Fruit fly (Drosophila melanogaster) whole organism, embryonic: Measurements from ENCODE around the gene CG5262.

Experiments used
- Adf1 ChIP-seq: fragments of 200-800 bp; sonication (Bioruptor generic); IDR thresholded peaks from 2 replicates; pipeline ENCODE4 v1.3.6; 2022; ENCODE audit warnings: missing biosample characterization, missing genetic modification characterization
- Aef1 ChIP-seq: fragments of 200-800 bp; sonication (Bioruptor generic); IDR thresholded peaks from 3 replicates; pipeline ENCODE4 v1.3.6; 2022; ENCODE audit warnings: missing biosample characterization, missing genetic modification characterization
- Atf3 ChIP-seq: fragments of 200-800 bp; sonication (Bioruptor generic); optimal IDR thresholded peaks from 3 replicates; lab custom pipeline; 2016; ENCODE audit warnings: missing biosample characterization, missing genetic modification characterization
- B-H1 ChIP-seq: fragments of 200-800 bp; sonication (Bioruptor generic); IDR thresholded peaks from 3 replicates; pipeline ENCODE4 v1.3.6; 2022; ENCODE audit warnings: missing biosample characterization, missing genetic modification characterization
- CG10543 ChIP-seq: fragments of 200-800 bp; sonication (Bioruptor generic); optimal IDR thresholded peaks from 3 replicates; lab custom pipeline; 2017; ENCODE audit warnings: missing biosample characterization, mild to moderate bottlenecking, missing genetic modification characterization, moderate library complexity
- CG10565 ChIP-seq: fragments of 200-800 bp; sonication (Bioruptor generic); optimal IDR thresholded peaks from 3 replicates; lab custom pipeline; 2016; ENCODE audit warnings: missing biosample characterization, mild to moderate bottlenecking, missing genetic modification characterization
- CG10654 ChIP-seq: fragments of 200-800 bp; sonication (Bioruptor generic); optimal IDR thresholded peaks from 2 replicates; lab custom pipeline; 2016; ENCODE audit warnings: missing biosample characterization, missing genetic modification characterization
- CG11247 ChIP-seq: fragments of 200-800 bp; sonication (Bioruptor generic); IDR thresholded peaks from 2 replicates; pipeline ENCODE4 v1.3.6; 2022; ENCODE audit warnings: missing biosample characterization, missing genetic modification characterization
- CG11504 ChIP-seq: fragments of 200-800 bp; sonication (Bioruptor generic); optimal IDR thresholded peaks from 3 replicates; lab custom pipeline; 2019; ENCODE audit warnings: missing biosample characterization, mild to moderate bottlenecking, missing genetic modification characterization, moderate library complexity
- CG1233 ChIP-seq: fragments of 200-800 bp; sonication (Bioruptor generic); optimal IDR thresholded peaks from 4 replicates; lab custom pipeline; 2018; ENCODE audit warnings: missing biosample characterization, mild to moderate bottlenecking, missing genetic modification characterization
- CG12769 ChIP-seq: fragments of 200-800 bp; sonication (Bioruptor generic); optimal IDR thresholded peaks from 2 replicates; lab custom pipeline; 2019; ENCODE audit warnings: missing biosample characterization, mild to moderate bottlenecking, missing genetic modification characterization, moderate library complexity
- CG12942 ChIP-seq: fragments of 200-800 bp; sonication (Bioruptor generic); optimal IDR thresholded peaks from 3 replicates; lab custom pipeline; 2016; ENCODE audit warnings: missing biosample characterization, missing genetic modification characterization
- CG14860 ChIP-seq: fragments of 200-800 bp; sonication (Bioruptor generic); IDR thresholded peaks from 3 replicates; pipeline ENCODE4 v1.3.6; 2022; ENCODE audit warnings: missing biosample characterization, missing genetic modification characterization; ENCODE audit not compliant: partially characterized antibody
- CG15696 ChIP-seq: fragments of 200-800 bp; sonication (Bioruptor generic); optimal IDR thresholded peaks from 2 replicates; lab custom pipeline; 2019; ENCODE audit warnings: missing biosample characterization, mild to moderate bottlenecking, missing genetic modification characterization, moderate library complexity
- CG1603 ChIP-seq: fragments of 200-800 bp; sonication (Bioruptor generic); optimal IDR thresholded peaks from 2 replicates; lab custom pipeline; 2019; ENCODE audit warnings: missing biosample characterization, mild to moderate bottlenecking, missing genetic modification characterization, moderate library complexity
- CG34422 ChIP-seq: fragments of 200-800 bp; sonication (Bioruptor generic); IDR thresholded peaks from 3 replicates; pipeline ENCODE4 v1.3.6; 2022; ENCODE audit warnings: missing biosample characterization, missing genetic modification characterization
- CG4328 ChIP-seq: fragments of 200-800 bp; sonication (Bioruptor generic); optimal IDR thresholded peaks from 3 replicates; lab custom pipeline; 2017; ENCODE audit warnings: missing biosample characterization, missing genetic modification reagents, missing genetic modification characterization
- CG43689 ChIP-seq: fragments of 200-800 bp; sonication (Bioruptor generic); IDR thresholded peaks from 2 replicates; pipeline ENCODE4 v1.3.6; 2022; ENCODE audit warnings: missing biosample characterization, missing genetic modification characterization
- CG4617 ChIP-seq: fragments of 200-800 bp; sonication (Bioruptor generic); optimal IDR thresholded peaks from 3 replicates; lab custom pipeline; 2016; ENCODE audit warnings: missing biosample characterization, missing genetic modification characterization, borderline replicate concordance
- CG6175 ChIP-seq: fragments of 200-800 bp; sonication (Bioruptor generic); IDR thresholded peaks from 3 replicates; pipeline ENCODE4 v1.3.6; 2022; ENCODE audit warnings: missing biosample characterization, missing genetic modification characterization
- CG7372 ChIP-seq: fragments of 200-800 bp; sonication (Bioruptor generic); IDR thresholded peaks from 2 replicates; pipeline ENCODE4 v1.3.6; 2022; ENCODE audit warnings: missing biosample characterization, missing genetic modification characterization
- CG7556 ChIP-seq: fragments of 200-800 bp; sonication (Bioruptor generic); optimal IDR thresholded peaks from 2 replicates; lab custom pipeline; 2017; ENCODE audit warnings: missing biosample characterization, mild to moderate bottlenecking, missing genetic modification characterization
- CG7987 ChIP-seq: fragments of 200-800 bp; sonication (Bioruptor generic); optimal IDR thresholded peaks from 2 replicates; lab custom pipeline; 2018; ENCODE audit warnings: missing biosample characterization, mild to moderate bottlenecking, missing genetic modification characterization, moderate library complexity
- CG8089 ChIP-seq: fragments of 200-800 bp; sonication (Bioruptor generic); optimal IDR thresholded peaks from 3 replicates; lab custom pipeline; 2016; ENCODE audit warnings: missing biosample characterization, missing genetic modification characterization
- CG8359 ChIP-seq: fragments of 200-800 bp; sonication (Bioruptor generic); optimal IDR thresholded peaks from 2 replicates; lab custom pipeline; 2017; ENCODE audit warnings: missing biosample characterization, mild to moderate bottlenecking, missing genetic modification characterization, borderline replicate concordance
- D19A ChIP-seq: fragments of 200-800 bp; optimal IDR thresholded peaks from 3 replicates; lab custom pipeline; 2019; ENCODE audit warnings: missing biosample characterization, mild to moderate bottlenecking, missing genetic modification characterization, moderate library complexity
- Dek ChIP-seq: fragments of 200-800 bp; sonication (Bioruptor generic); optimal IDR thresholded peaks from 3 replicates; lab custom pipeline; 2019; ENCODE audit warnings: missing biosample characterization, mild to moderate bottlenecking, missing genetic modification characterization, moderate library complexity
- GATAe ChIP-seq: fragments of 200-800 bp; sonication (Bioruptor generic); conservative IDR thresholded peaks from 2 replicates; pipeline ENCODE4 v1.3.6; 2022; ENCODE audit warnings: missing biosample characterization, missing genetic modification characterization
- Hr39 ChIP-seq: fragments of >200 bp; optimal IDR thresholded peaks from 2 replicates; lab custom pipeline; 2017
- MBD-R2 ChIP-seq: fragments of 200-800 bp; sonication (Bioruptor generic); IDR thresholded peaks from 2 replicates; pipeline ENCODE4 v1.3.6; 2022; ENCODE audit warnings: missing biosample characterization, missing genetic modification characterization
- Neu2 ChIP-seq: fragments of 200-800 bp; sonication (Bioruptor generic); optimal IDR thresholded peaks from 3 replicates; lab custom pipeline; 2016; ENCODE audit warnings: missing biosample characterization, missing genetic modification characterization, borderline replicate concordance
- Pdp1 ChIP-seq, 2 experiments: fragments of 200-800 bp; sonication (Bioruptor generic); optimal IDR thresholded peaks; 3 replicates each; lab custom pipeline; 2016; ENCODE audit warnings: missing biosample characterization in 2 of 2, missing genetic modification characterization in 2 of 2, mild to moderate bottlenecking in 1 of 2, moderate library complexity in 1 of 2
- Ptx1 ChIP-seq: fragments of 200-800 bp; sonication (Bioruptor generic); IDR thresholded peaks from 2 replicates; pipeline ENCODE4 v1.3.6; 2022; ENCODE audit warnings: missing biosample characterization, missing genetic modification characterization
- Rfx ChIP-seq: fragments of 200-800 bp; sonication (Bioruptor generic); IDR thresholded peaks from 2 replicates; pipeline ENCODE4 v1.3.6; 2022; ENCODE audit warnings: missing biosample characterization, missing genetic modification characterization
- aop ChIP-seq: fragments of 200-800 bp; sonication (Bioruptor generic); IDR thresholded peaks from 2 replicates; pipeline ENCODE4 v1.3.6; 2022; ENCODE audit warnings: missing biosample characterization, missing genetic modification characterization
- cato ChIP-seq: fragments of 200-800 bp; sonication (Bioruptor generic); optimal IDR thresholded peaks from 2 replicates; lab custom pipeline; 2016; ENCODE audit warnings: missing biosample characterization, missing genetic modification characterization, borderline replicate concordance
- chinmo ChIP-seq: fragments of 200-800 bp; sonication (Bioruptor generic); IDR thresholded peaks from 4 replicates; pipeline ENCODE4 v1.3.6; 2022; ENCODE audit warnings: missing biosample characterization, missing genetic modification characterization; ENCODE audit not compliant: partially characterized antibody
- crol ChIP-seq: fragments of 200-800 bp; sonication (Bioruptor generic); IDR thresholded peaks from 2 replicates; pipeline ENCODE4 v1.3.6; 2022; ENCODE audit warnings: missing biosample characterization, missing genetic modification characterization
- cwo ChIP-seq: fragments of 200-800 bp; sonication (Bioruptor generic); optimal IDR thresholded peaks from 3 replicates; lab custom pipeline; 2017; ENCODE audit warnings: missing biosample characterization, missing genetic modification characterization, mild to moderate bottlenecking, moderate library complexity, missing genetic modification reagents
- dati ChIP-seq: fragments of 200-800 bp; sonication (Bioruptor generic); IDR thresholded peaks from 2 replicates; pipeline ENCODE4 v1.3.6; 2022; ENCODE audit warnings: missing biosample characterization, missing genetic modification characterization
- disco-r ChIP-seq: fragments of 200-800 bp; sonication (Bioruptor generic); optimal IDR thresholded peaks from 2 replicates; lab custom pipeline; 2016; ENCODE audit warnings: missing biosample characterization, missing genetic modification characterization
- dm ChIP-seq: fragments of 200-800 bp; sonication (Bioruptor generic); optimal IDR thresholded peaks from 3 replicates; lab custom pipeline; 2016; ENCODE audit warnings: missing biosample characterization, missing genetic modification characterization
- gem ChIP-seq: fragments of 200-800 bp; sonication (Bioruptor generic); optimal IDR thresholded peaks from 2 replicates; lab custom pipeline; 2019; ENCODE audit warnings: missing biosample characterization, mild to moderate bottlenecking, missing genetic modification characterization, moderate library complexity
- gro ChIP-seq: fragments of 200-800 bp; sonication (Bioruptor generic); optimal IDR thresholded peaks from 2 replicates; lab custom pipeline; 2016; ENCODE audit warnings: missing biosample characterization, missing genetic modification characterization
- knrl ChIP-seq: fragments of 200-800 bp; sonication (Bioruptor generic); IDR thresholded peaks from 3 replicates; pipeline ENCODE4 v1.3.6; 2022; ENCODE audit warnings: missing biosample characterization, missing genetic modification characterization; ENCODE audit not compliant: partially characterized antibody
- mirr ChIP-seq: fragments of 200-800 bp; sonication (Bioruptor generic); optimal IDR thresholded peaks from 3 replicates; lab custom pipeline; 2018; ENCODE audit warnings: missing biosample characterization, mild to moderate bottlenecking, missing genetic modification characterization
- nau ChIP-seq: fragments of 200-800 bp; sonication (Bioruptor generic); optimal IDR thresholded peaks from 3 replicates; lab custom pipeline; 2017; ENCODE audit warnings: missing biosample characterization, mild to moderate bottlenecking, missing genetic modification characterization, missing genetic modification reagents
- rib ChIP-seq: fragments of 200-800 bp; sonication (Bioruptor generic); IDR thresholded peaks from 2 replicates; pipeline ENCODE4 v1.3.6; 2022; ENCODE audit warnings: missing biosample characterization, missing genetic modification characterization
- sd ChIP-seq: fragments of 200-800 bp; sonication (Bioruptor generic); optimal IDR thresholded peaks from 3 replicates; lab custom pipeline; 2018; ENCODE audit warnings: missing biosample characterization, mild to moderate bottlenecking, missing genetic modification characterization, moderate library complexity
- sr ChIP-seq: fragments of 200-800 bp; sonication (Bioruptor generic); IDR thresholded peaks from 3 replicates; pipeline ENCODE4 v1.3.6; 2022; ENCODE audit warnings: missing biosample characterization, missing genetic modification characterization
- yki ChIP-seq: fragments of >200 bp; optimal IDR thresholded peaks from 3 replicates; lab custom pipeline; 2018

CG5262 gene

DNA sequence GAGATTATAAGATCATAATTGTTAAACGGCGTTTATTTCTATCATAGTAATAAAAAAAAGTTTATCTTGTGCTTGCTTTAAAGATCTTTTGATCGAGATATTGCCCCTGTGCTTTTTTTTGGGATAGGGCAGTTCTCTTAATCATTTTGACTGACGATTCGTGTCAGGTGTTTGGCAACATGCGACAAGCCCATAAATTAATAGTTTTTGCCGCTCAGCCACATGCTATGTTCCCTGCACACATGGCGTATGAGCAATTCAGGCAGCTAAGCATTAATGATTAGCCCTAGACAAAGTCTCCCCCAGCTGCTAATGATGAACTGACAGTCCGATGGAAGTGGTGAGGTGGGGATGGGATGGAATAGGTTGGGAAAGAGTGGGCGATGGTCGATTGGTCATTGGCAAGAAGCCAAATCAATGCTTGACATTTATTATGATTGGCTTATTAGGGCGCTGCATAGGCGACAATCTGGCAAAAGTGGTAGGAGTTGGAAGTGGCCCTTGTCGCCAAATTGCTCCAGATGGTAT, 10.7 kb upstream of the CG5262 start:
- TF ChIP-seq disco-r (no peak), CG11504 (tag; lab: Kevin White, UChicago) (no peak), CG34422 (no peak), mirr (GFP tag; lab: Kevin White, UChicago) (peak; percentile 53), CG15696 (tag; lab: Kevin White, UChicago) (no peak), CG8359 (no peak), CG1233 (no peak), cwo (GFP tag; lab: Kevin White, UChicago) (peak; percentile 17), aop (GFP tag; lab: Robert Waterston, UW) (no peak), Neu2 (GFP tag; lab: Kevin White, UChicago) (no peak), Atf3 (GFP tag; lab: Kevin White, UChicago) (no peak), CG7556 (no peak), CG4328 (GFP tag; lab: Kevin White, UChicago) (peak; percentile 44), CG7987 (GFP tag; lab: Kevin White, UChicago) (no peak), dati (GFP tag; lab: Robert Waterston, UW) (no peak), dm (GFP tag; lab: Kevin White, UChicago) (no peak), CG14860 (GFP tag; lab: Robert Waterston, UW) (no peak), CG43689 (GFP tag; lab: Robert Waterston, UW) (no peak), Ptx1 (GFP tag; lab: Robert Waterston, UW) (0 out of 2 replicates have a peak, but pooled peaks have one; percentile 5), sr (GFP tag; lab: Robert Waterston, UW) (peak; percentile 98), D19A (no peak), MBD-R2 (GFP tag; lab: Robert Waterston, UW) (no peak), Pdp1 (GFP tag; optimal IDR thresholded peaks at IDR 0.05; lab: Kevin White, UChicago) (no peak), rib (GFP tag; lab: Robert Waterston, UW) (no peak), cato (no peak), gro (GFP tag; lab: Kevin White, UChicago) (peak; percentile 37), B-H1 (no peak), sd (tag; lab: Kevin White, UChicago) (peak; percentile 5), CG11247 (GFP tag; lab: Robert Waterston, UW) (0 out of 2 replicates have a peak, but pooled peaks have one; percentile 9), gem (no peak), CG1603 (no peak), yki (no peak), CG10654 (no peak), CG6175 (no peak), CG4617 (no peak), Hr39 (lab: Kevin White, UChicago) (no peak), knrl (GFP tag; lab: Robert Waterston, UW) (no peak), Aef1 (GFP tag; lab: Robert Waterston, UW) (no peak), CG10565 (GFP tag; lab: Kevin White, UChicago) (no peak), chinmo (GFP tag; lab: Robert Waterston, UW) (peak; percentile 30; the same call in 1 of the 4 replicates), CG10543 (GFP tag; lab: Kevin White, UChicago) (peak; percentile 53), CG7372 (no peak), Adf1 (no peak), Rfx (GFP tag; lab: Robert Waterston, UW) (0 out of 2 replicates have a peak, but pooled peaks have one; percentile 5), GATAe (GFP tag; lab: Robert Waterston, UW) (no peak), nau (peak; percentile 92), CG8089 (GFP tag; lab: Kevin White, UChicago) (no peak), CG12769 (peak; percentile 92), Dek (tag; lab: Kevin White, UChicago) (no peak), CG12942 (GFP tag; lab: Kevin White, UChicago) (no peak), crol (peak; percentile 25; the same call in 1 of the 2 replicates)
